Fruit fly (Drosophila melanogaster) Kc167 (cell line): ENCODE results near the gene RpL37A.

Experiments used
- Sin3A ChIP-seq: fragments of >200 bp; optimal IDR thresholded peaks from 2 replicates; lab custom pipeline; 2018; ENCODE audit warnings: missing external identifiers
- ttk ChIP-seq: sonication (Bioruptor generic); optimal IDR thresholded peaks from 2 replicates; lab custom pipeline; 2017; ENCODE audit warnings: missing external identifiers

DNA sequence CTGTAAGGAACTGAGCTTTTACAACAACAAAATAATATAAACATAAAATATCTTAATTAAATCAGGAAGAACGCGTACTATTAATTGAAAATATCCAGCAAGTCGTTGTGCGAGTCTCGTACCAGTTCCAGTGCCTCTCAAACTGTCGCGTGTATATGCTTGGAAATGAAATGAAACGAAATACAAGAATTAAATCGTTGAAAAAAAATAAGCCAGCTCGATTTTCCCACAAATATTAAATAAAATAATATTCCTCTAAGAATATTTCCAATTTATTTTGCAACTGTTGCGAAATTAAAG is 41.0 kb upstream of the RpL37A start:
- TF ChIP-seq Sin3A (lab: Kevin White, UChicago) (no peak), ttk (no peak)
